Worm (Caenorhabditis elegans) whole organism, late embryonic: Measurements from ENCODE around the gene ZK892.5.
A peak's percentile ranks its signal among the peaks of the same experiment; 100 is the strongest.

ENCODE experiments used
- C08G9.2 ChIP-seq: sonication (generic microtip); optimal IDR thresholded peaks from 2 replicates; lab custom pipeline; 2016; ENCODE audit warnings: mild to moderate bottlenecking, missing genetic modification characterization, moderate library complexity, missing compliant biosample characterization
- F13H6.1 ChIP-seq: sonication (generic microtip); optimal IDR thresholded peaks from 2 replicates; lab custom pipeline; 2016; ENCODE audit warnings: missing genetic modification characterization, missing compliant biosample characterization
- K02D7.2 ChIP-seq: sonication (generic microtip); optimal IDR thresholded peaks from 2 replicates; lab custom pipeline; 2017; ENCODE audit warnings: mild to moderate bottlenecking, missing genetic modification characterization, missing compliant biosample characterization
- T23F11.4 ChIP-seq: fragments of 200-800 bp; sonication (Bioruptor generic); optimal IDR thresholded peaks from 2 replicates; lab custom pipeline; 2018; ENCODE audit warnings: mild to moderate bottlenecking, missing genetic modification characterization, missing compliant biosample characterization
- ahr-1 ChIP-seq: sonication (generic microtip); optimal IDR thresholded peaks from 2 replicates; lab custom pipeline; 2016; ENCODE audit warnings: missing genetic modification characterization, missing compliant biosample characterization
- ama-1 ChIP-seq: fragments of 150-350 bp; optimal IDR thresholded peaks from 2 replicates; lab custom pipeline; 2014
- ceh-18 ChIP-seq: sonication (generic microtip); optimal IDR thresholded peaks from 2 replicates; lab custom pipeline; 2016; ENCODE audit warnings: missing genetic modification characterization, missing compliant biosample characterization
- ceh-22 ChIP-seq: sonication (generic microtip); optimal IDR thresholded peaks from 2 replicates; lab custom pipeline; 2017; ENCODE audit warnings: missing biosample characterization, missing genetic modification characterization
- ceh-24 ChIP-seq: sonication (generic microtip); optimal IDR thresholded peaks from 2 replicates; lab custom pipeline; 2016; ENCODE audit warnings: mild to moderate bottlenecking, missing genetic modification characterization, missing compliant biosample characterization
- ceh-34 ChIP-seq: sonication (generic microtip); optimal IDR thresholded peaks from 2 replicates; lab custom pipeline; 2016; ENCODE audit warnings: mild to moderate bottlenecking, missing genetic modification characterization, missing compliant biosample characterization
- ceh-45 ChIP-seq: fragments of 200-800 bp; sonication (Bioruptor generic); IDR thresholded peaks from 2 replicates; pipeline ENCODE4 v1.3.6; 2022; ENCODE audit warnings: missing genetic modification reagents, missing genetic modification characterization, missing compliant biosample characterization
- ceh-48 ChIP-seq: sonication (generic microtip); optimal IDR thresholded peaks from 2 replicates; lab custom pipeline; 2016; ENCODE audit warnings: missing genetic modification characterization, inconsistent platforms, missing compliant biosample characterization
- ceh-6 ChIP-seq: fragments of 200-800 bp; sonication (Bioruptor generic); optimal IDR thresholded peaks from 2 replicates; lab custom pipeline; 2018; ENCODE audit warnings: mild to moderate bottlenecking, missing genetic modification characterization, missing compliant biosample characterization
- ceh-9 ChIP-seq: sonication (generic microtip); optimal IDR thresholded peaks from 2 replicates; lab custom pipeline; 2016; ENCODE audit warnings: mild to moderate bottlenecking, missing genetic modification characterization, inconsistent platforms, missing compliant biosample characterization
- che-1 ChIP-seq: sonication (generic microtip); optimal IDR thresholded peaks from 2 replicates; lab custom pipeline; 2016; ENCODE audit warnings: mild to moderate bottlenecking, missing genetic modification characterization, missing compliant biosample characterization
- dve-1 ChIP-seq: sonication (generic microtip); optimal IDR thresholded peaks from 2 replicates; lab custom pipeline; 2017; ENCODE audit warnings: antibody characterized with exemption, mild to moderate bottlenecking, missing genetic modification characterization, missing compliant biosample characterization
- elt-2 ChIP-seq: sonication (generic microtip); optimal IDR thresholded peaks from 2 replicates; lab custom pipeline; 2016; ENCODE audit warnings: missing genetic modification reagents, missing genetic modification characterization, missing compliant biosample characterization
- ets-4 ChIP-seq: sonication (generic microtip); optimal IDR thresholded peaks from 2 replicates; lab custom pipeline; 2016; ENCODE audit warnings: missing genetic modification characterization, missing compliant biosample characterization
- fkh-10 ChIP-seq: fragments of 150-350 bp; optimal IDR thresholded peaks from 2 replicates; lab custom pipeline; 2014; ENCODE audit warnings: missing biosample characterization, missing genetic modification reagents, missing genetic modification characterization
- fkh-6 ChIP-seq: sonication (generic microtip); optimal IDR thresholded peaks from 2 replicates; lab custom pipeline; 2016; ENCODE audit warnings: missing genetic modification characterization, missing compliant biosample characterization
- gmeb-2 ChIP-seq: sonication (generic microtip); optimal IDR thresholded peaks from 2 replicates; lab custom pipeline; 2016; ENCODE audit warnings: missing genetic modification characterization, inconsistent platforms, missing compliant biosample characterization
- hlh-30 ChIP-seq: sonication (generic microtip); optimal IDR thresholded peaks from 2 replicates; lab custom pipeline; 2017; ENCODE audit warnings: antibody characterized with exemption, missing genetic modification characterization, missing compliant biosample characterization; ENCODE audit not compliant: insufficient read depth
- hlh-8 ChIP-seq: sonication (generic microtip); optimal IDR thresholded peaks from 2 replicates; lab custom pipeline; 2016; ENCODE audit warnings: missing genotype, missing genetic modification characterization, missing compliant biosample characterization
- lim-6 ChIP-seq: sonication (generic microtip); optimal IDR thresholded peaks from 2 replicates; lab custom pipeline; 2016; ENCODE audit warnings: missing genetic modification characterization, missing compliant biosample characterization
- lin-11 ChIP-seq: fragments of 200-800 bp; sonication (Bioruptor generic); optimal IDR thresholded peaks from 2 replicates; lab custom pipeline; 2018; ENCODE audit warnings: mild to moderate bottlenecking, missing genetic modification characterization, missing compliant biosample characterization
- madf-2 ChIP-seq: sonication (generic microtip); optimal IDR thresholded peaks from 2 replicates; lab custom pipeline; 2017; ENCODE audit warnings: missing genetic modification characterization, missing compliant biosample characterization
- mec-3 ChIP-seq: sonication (generic microtip); optimal IDR thresholded peaks from 2 replicates; lab custom pipeline; 2016; ENCODE audit warnings: borderline replicate concordance, missing genetic modification characterization, missing compliant biosample characterization
- nfya-1 ChIP-seq: sonication (generic microtip); optimal IDR thresholded peaks from 2 replicates; lab custom pipeline; 2017; ENCODE audit warnings: missing genetic modification characterization, mild to moderate bottlenecking, missing compliant biosample characterization, antibody characterized with exemption, moderate library complexity
- nhr-11 ChIP-seq: fragments of 150-350 bp; optimal IDR thresholded peaks from 2 replicates; lab custom pipeline; 2014; ENCODE audit warnings: missing biosample characterization, missing genetic modification characterization
- npax-4 ChIP-seq: sonication (generic microtip); optimal IDR thresholded peaks from 2 replicates; lab custom pipeline; 2016; ENCODE audit warnings: missing genetic modification characterization, missing compliant biosample characterization
- pag-3 ChIP-seq: sonication (generic microtip); optimal IDR thresholded peaks from 2 replicates; lab custom pipeline; 2016; ENCODE audit warnings: missing compliant biosample characterization, missing genetic modification characterization, borderline replicate concordance
- pat-9 ChIP-seq: fragments of 200-800 bp; sonication (Bioruptor generic); optimal IDR thresholded peaks from 2 replicates; lab custom pipeline; 2018; ENCODE audit warnings: mild to moderate bottlenecking, missing genetic modification characterization, moderate library complexity, missing compliant biosample characterization
- pax-1 ChIP-seq: fragments of 150-350 bp; optimal IDR thresholded peaks from 2 replicates; lab custom pipeline; 2014; ENCODE audit warnings: missing biosample characterization, missing genetic modification characterization
- pha-4 ChIP-seq: fragments of 150-350 bp; optimal IDR thresholded peaks from 2 replicates; lab custom pipeline; 2018; ENCODE audit warnings: missing biosample characterization, missing genetic modification reagents, missing genetic modification characterization
- pros-1 ChIP-seq: fragments of 150-350 bp; optimal IDR thresholded peaks from 2 replicates; lab custom pipeline; 2014; ENCODE audit warnings: missing biosample characterization, missing genetic modification reagents, missing genetic modification characterization
- ref-2 ChIP-seq: sonication (generic microtip); optimal IDR thresholded peaks from 2 replicates; lab custom pipeline; 2016; ENCODE audit warnings: missing genetic modification characterization, missing compliant biosample characterization
- rnt-1 ChIP-seq: sonication (generic microtip); optimal IDR thresholded peaks from 2 replicates; lab custom pipeline; 2016; ENCODE audit warnings: missing genetic modification characterization, missing compliant biosample characterization
- sdc-2 ChIP-seq: sonication (generic microtip); optimal IDR thresholded peaks from 2 replicates; lab custom pipeline; 2016; ENCODE audit warnings: missing genotype, missing genetic modification characterization, missing compliant biosample characterization
- syd-9 ChIP-seq: sonication (generic microtip); optimal IDR thresholded peaks from 2 replicates; lab custom pipeline; 2016; ENCODE audit warnings: mild to moderate bottlenecking, missing genetic modification characterization, moderate library complexity, missing compliant biosample characterization
- tbx-2 ChIP-seq: sonication (generic microtip); optimal IDR thresholded peaks from 2 replicates; lab custom pipeline; 2016; ENCODE audit warnings: missing genetic modification characterization, missing compliant biosample characterization
- tbx-7 ChIP-seq: sonication (generic microtip); optimal IDR thresholded peaks from 2 replicates; lab custom pipeline; 2016; ENCODE audit warnings: missing genotype, missing genetic modification characterization, missing compliant biosample characterization
- ttx-3 ChIP-seq: sonication (generic microtip); optimal IDR thresholded peaks from 2 replicates; lab custom pipeline; 2016; ENCODE audit warnings: missing genetic modification reagents, missing genetic modification characterization, missing compliant biosample characterization
- unc-42 ChIP-seq: sonication (generic microtip); optimal IDR thresholded peaks from 2 replicates; lab custom pipeline; 2016; ENCODE audit warnings: missing genotype, missing genetic modification characterization, missing compliant biosample characterization
- unc-55 ChIP-seq: sonication (generic microtip); optimal IDR thresholded peaks from 2 replicates; lab custom pipeline; 2017; ENCODE audit warnings: missing biosample characterization, missing genetic modification reagents, missing genetic modification characterization
- zip-5 ChIP-seq: sonication (generic microtip); optimal IDR thresholded peaks from 2 replicates; lab custom pipeline; 2016; ENCODE audit warnings: missing genetic modification characterization, missing compliant biosample characterization
- ztf-16 ChIP-seq: sonication (generic microtip); optimal IDR thresholded peaks from 2 replicates; lab custom pipeline; 2017; ENCODE audit warnings: missing genetic modification characterization, missing compliant biosample characterization

ZK892.5 gene

ce11 chrII:9965325-9965724 is 42.7 kb upstream of the ZK892.5 start:
- TF ChIP-seq ahr-1 (tag; lab: Kevin White, UChicago) (no peak), tbx-7 (tag; lab: Kevin White, UChicago) (no peak), lin-11 (tag; lab: Kevin White, UChicago) (no peak), ceh-18 (tag; lab: Kevin White, UChicago) (no peak), madf-2 (tag; lab: Kevin White, UChicago) (no peak), F13H6.1 (tag; lab: Kevin White, UChicago) (no peak), rnt-1 (tag; lab: Kevin White, UChicago) (no peak)

ce11 chrII:9966954-9967353 is 41.1 kb upstream of the ZK892.5 start, which contains the start of gene dtmk-1:
Gene dtmk-1, minus strand, starts transcription at chrII:9967099.
- no peak for TF ChIP-seq unc-42 (tag; lab: Kevin White, UChicago)
- TF ChIP-seq pros-1, result no peak
- TF ChIP-seq pat-9 (tag; lab: Kevin White, UChicago), result no peak
- TF ChIP-seq ceh-45 (GFP tag; lab: Robert Waterston, UW), result no peak
- TF ChIP-seq ceh-6, result no peak
- no peak for TF ChIP-seq lin-11 (tag; lab: Kevin White, UChicago)
- no peak for TF ChIP-seq nhr-11 (tag; lab: Kevin White, UChicago)
- no peak for TF ChIP-seq ttx-3 (tag; lab: Kevin White, UChicago)
- TF ChIP-seq ceh-9 (tag; lab: Kevin White, UChicago), result no peak
- no peak for TF ChIP-seq dve-1 (tag; lab: Kevin White, UChicago)
- TF ChIP-seq fkh-6 (tag; lab: Kevin White, UChicago), result no peak
- TF ChIP-seq ama-1 (lab: Kevin White, UChicago), result no peak
- no peak for TF ChIP-seq hlh-30 (tag; lab: Kevin White, UChicago)
- TF ChIP-seq ceh-22 (tag; lab: Kevin White, UChicago), result no peak
- TF ChIP-seq mec-3, result no peak
- TF ChIP-seq ahr-1 (tag; lab: Kevin White, UChicago), result no peak
- TF ChIP-seq ets-4 (tag; lab: Kevin White, UChicago), result no peak
- TF ChIP-seq unc-55, result no peak
- TF ChIP-seq rnt-1 (tag; lab: Kevin White, UChicago), result no peak
- TF ChIP-seq, all 69 proteins: peak for 0

- TF ChIP-seq dve-1 (tag; lab: Kevin White, UChicago), result no peak
- no peak for TF ChIP-seq hlh-30 (tag; lab: Kevin White, UChicago)
- TF ChIP-seq pros-1, result no peak
- no peak for TF ChIP-seq npax-4 (tag; lab: Kevin White, UChicago)
- peak; percentile 25 for TF ChIP-seq unc-42 (tag; lab: Kevin White, UChicago)
- no peak for TF ChIP-seq zip-5
- TF ChIP-seq ceh-24, result no peak
- no peak for TF ChIP-seq syd-9 (tag; lab: Kevin White, UChicago)
- TF ChIP-seq gmeb-2 (tag; lab: Kevin White, UChicago), result no peak
- TF ChIP-seq ceh-34 (tag; lab: Kevin White, UChicago), result no peak
- no peak for TF ChIP-seq ceh-18 (tag; lab: Kevin White, UChicago)
- TF ChIP-seq nfya-1, result no peak
- peak; percentile 69 for TF ChIP-seq ets-4 (tag; lab: Kevin White, UChicago)
- no peak for TF ChIP-seq madf-2 (tag; lab: Kevin White, UChicago)
- TF ChIP-seq fkh-10 (GFP tag; lab: Kevin White, UChicago), result no peak
- peak; percentile 20 for TF ChIP-seq elt-2
- no peak for TF ChIP-seq K02D7.2
- no peak for TF ChIP-seq lin-11 (tag; lab: Kevin White, UChicago)
- no peak for TF ChIP-seq ceh-45 (GFP tag; lab: Robert Waterston, UW)
- TF ChIP-seq ref-2 (tag; lab: Kevin White, UChicago), result no peak
- TF ChIP-seq tbx-7 (tag; lab: Kevin White, UChicago), result peak; percentile 50
- TF ChIP-seq sdc-2, result no peak
- TF ChIP-seq pha-4, result no peak
- TF ChIP-seq tbx-2 (tag; lab: Kevin White, UChicago), result peak; percentile 83
- TF ChIP-seq mec-3, result no peak
- peak; percentile 43 for TF ChIP-seq hlh-8
- TF ChIP-seq T23F11.4 (GFP tag; lab: Kevin White, UChicago), result no peak
- TF ChIP-seq C08G9.2 (tag; lab: Kevin White, UChicago), result peak; percentile 74
- TF ChIP-seq che-1 (tag; lab: Kevin White, UChicago), result no peak
- TF ChIP-seq ceh-48 (tag; lab: Kevin White, UChicago), result no peak
- no peak for TF ChIP-seq pag-3 (tag; lab: Kevin White, UChicago)
- TF ChIP-seq lim-6 (tag; lab: Kevin White, UChicago), result no peak
- TF ChIP-seq pax-1 (tag; lab: Kevin White, UChicago), result no peak
- TF ChIP-seq ahr-1 (tag; lab: Kevin White, UChicago), result peak; percentile 21
- no peak for TF ChIP-seq unc-55
- TF ChIP-seq ztf-16 (tag; lab: Kevin White, UChicago), result no peak
- TF ChIP-seq ttx-3 (tag; lab: Kevin White, UChicago), result no peak
These were observed 39.9 kb upstream of the ZK892.5 start, which contains the start of the genes R53.4 and psf-1 for ce11 chrII:9967999-9968706. Gene R53.4, minus strand, starts transcription at chrII:9968049. Gene psf-1, plus strand, starts transcription at chrII:9968673.
